Fruit fly (Drosophila melanogaster) Kc167 (cell line): ENCODE results near the gene CG18814.

Source experiments
- h ChIP-seq: fragments of >200 bp; optimal IDR thresholded peaks from 3 replicates; lab custom pipeline; 2018; ENCODE audit warnings: missing external identifiers
- psq ChIP-seq: fragments of >200 bp; optimal IDR thresholded peaks from 2 replicates; lab custom pipeline; 2017; ENCODE audit warnings: missing external identifiers

- TF ChIP-seq psq (lab: Kevin White, UChicago) (no peak), h (lab: Kevin White, UChicago) (no peak)
Measured at dm6 chr3L:16356171-16356765, 13.4 kb upstream of the CG18814 start.
